Fruit fly (Drosophila melanogaster): ENCODE data around the gene Aldh7A1.

Gene Aldh7A1

dm6 chr3L:19264141-19264487 lies 4.6 kb downstream of the Aldh7A1 start, which contains the start of gene Max (continued):
- 0 out of 3 replicates have a peak, but pooled peaks have one; percentile 12 for TF ChIP-seq otp (GFP tag; IDR thresholded peaks at IDR 0.05)
- TF ChIP-seq CG17612 (GFP tag; IDR thresholded peaks at IDR 0.05) = no peak
- TF ChIP-seq crp (GFP tag; optimal IDR thresholded peaks at IDR 0.05) = peak in 1 of 2 experiments; percentile 31
- no peak for TF ChIP-seq bbx (GFP tag; IDR thresholded peaks at IDR 0.05; ENCODE audit: partially characterized antibody)
- TF ChIP-seq zfh2 (GFP tag; optimal IDR thresholded peaks at IDR 0.05) = peak; percentile 24
- TF ChIP-seq Meics (GFP tag; optimal IDR thresholded peaks at IDR 0.05) = peak; percentile 71
- peak; percentile 45 for TF ChIP-seq zen (tag; optimal IDR thresholded peaks at IDR 0.05)
- TF ChIP-seq lov (optimal IDR thresholded peaks at IDR 0.05) = no peak
- TF ChIP-seq lov (GFP tag; IDR thresholded peaks at IDR 0.05) = 0 out of 3 replicates have a peak, but pooled peaks have one; percentile 32
- TF ChIP-seq HLH54F (GFP tag; optimal IDR thresholded peaks at IDR 0.05) = peak; percentile 7
- peak; percentile 85 for TF ChIP-seq CG17829 (tag; optimal IDR thresholded peaks at IDR 0.05)
- no peak for TF ChIP-seq Neu2 (GFP tag; optimal IDR thresholded peaks at IDR 0.05; ENCODE audit: borderline replicate concordance)
- peak; percentile 51 for TF ChIP-seq Hr3 (GFP tag; optimal IDR thresholded peaks at IDR 0.05)
- TF ChIP-seq Vsx1 (GFP tag; optimal IDR thresholded peaks at IDR 0.05) = no peak
- TF ChIP-seq org-1 (GFP tag; optimal IDR thresholded peaks at IDR 0.05) = peak; percentile 7
- TF ChIP-seq CG7786 (GFP tag; optimal IDR thresholded peaks at IDR 0.05) = no peak
- TF ChIP-seq CG17359 (tag; optimal IDR thresholded peaks at IDR 0.05) = peak; percentile 71
- no peak for TF ChIP-seq CG12236 (GFP tag; optimal IDR thresholded peaks at IDR 0.05)
- TF ChIP-seq D19A (tag; optimal IDR thresholded peaks at IDR 0.05) = peak; percentile 66
- peak; percentile 77 for TF ChIP-seq grau (tag; optimal IDR thresholded peaks at IDR 0.05)
- no peak for TF ChIP-seq emc (GFP tag; optimal IDR thresholded peaks at IDR 0.05)
- peak; percentile 8 for TF ChIP-seq cato (GFP tag; optimal IDR thresholded peaks at IDR 0.05; ENCODE audit: borderline replicate concordance)
- no peak for TF ChIP-seq CG8089 (GFP tag; optimal IDR thresholded peaks at IDR 0.05)
- peak; percentile 45 for TF ChIP-seq CG6813 (GFP tag; optimal IDR thresholded peaks at IDR 0.05)
- TF ChIP-seq ato (GFP tag; IDR thresholded peaks at IDR 0.05; ENCODE audit: partially characterized antibody) = no peak
- TF ChIP-seq CG10209 (GFP tag; optimal IDR thresholded peaks at IDR 0.05) = peak; percentile 62
- TF ChIP-seq insv (GFP tag; optimal IDR thresholded peaks at IDR 0.05) = peak in 1 of 2 experiments; percentile 37
- no peak for TF ChIP-seq Tbp (GFP tag; optimal IDR thresholded peaks at IDR 0.05)
- peak; percentile 80 for TF ChIP-seq CG2678 (tag; optimal IDR thresholded peaks at IDR 0.05)
- TF ChIP-seq nom (GFP tag; optimal IDR thresholded peaks at IDR 0.05) = peak; percentile 32
- TF ChIP-seq lab (GFP tag; optimal IDR thresholded peaks at IDR 0.05) = peak; percentile 86
- TF ChIP-seq CG4707 (GFP tag; optimal IDR thresholded peaks at IDR 0.05) = no peak
- peak; percentile 5 for TF ChIP-seq MTF-1 (GFP tag; optimal IDR thresholded peaks at IDR 0.05; ENCODE audit: borderline replicate concordance)
- no peak for TF ChIP-seq run (tag; optimal IDR thresholded peaks at IDR 0.05)
- no peak for TF ChIP-seq nau (GFP tag; optimal IDR thresholded peaks at IDR 0.05)
- peak; percentile 14 for TF ChIP-seq chn (GFP tag; optimal IDR thresholded peaks at IDR 0.05)
- TF ChIP-seq danr (GFP tag; IDR thresholded peaks at IDR 0.05) = peak; percentile 61; the same call in 1 of the 2 replicates
- no peak for TF ChIP-seq CG16863 (GFP tag; optimal IDR thresholded peaks at IDR 0.05)
- TF ChIP-seq dmrt11E (tag; optimal IDR thresholded peaks at IDR 0.05) = peak; percentile 63
- TF ChIP-seq CG16779 (GFP tag; IDR thresholded peaks at IDR 0.05) = no peak
- no peak for TF ChIP-seq pb (GFP tag; optimal IDR thresholded peaks at IDR 0.05)
- TF ChIP-seq CG1792 (GFP tag; optimal IDR thresholded peaks at IDR 0.05) = no peak
- TF ChIP-seq Lhr (GFP tag; optimal IDR thresholded peaks at IDR 0.05) = peak; percentile 22
- TF ChIP-seq pros (GFP tag; optimal IDR thresholded peaks at IDR 0.05) = no peak
- no peak for TF ChIP-seq mam (GFP tag; optimal IDR thresholded peaks at IDR 0.05)
- TF ChIP-seq bowl (GFP tag; IDR thresholded peaks at IDR 0.05) = no peak; the same call in 1 of the 2 replicates
- no peak for TF ChIP-seq Atf3 (GFP tag; optimal IDR thresholded peaks at IDR 0.05)
- TF ChIP-seq CG34422 (GFP tag; IDR thresholded peaks at IDR 0.05) = peak; percentile 47; the same call in 2 of the 3 replicates
- peak; percentile 56 for TF ChIP-seq fd96Cb (tag; optimal IDR thresholded peaks at IDR 0.05)
- TF ChIP-seq Mrtf (GFP tag; IDR thresholded peaks at IDR 0.05) = peak; percentile 37; the same call in 1 of the 3 replicates

Measured in whole organism, embryonic.